Fruit fly (Drosophila melanogaster) whole organism, embryonic: ENCODE measurements around the gene COX7AL2.

Experiments
- Adf1 ChIP-seq: fragments of 200-800 bp; sonication (Bioruptor generic); IDR thresholded peaks from 2 replicates; pipeline ENCODE4 v1.3.6; 2022; ENCODE audit warnings: missing biosample characterization, missing genetic modification characterization
- B-H2 ChIP-seq: fragments of 200-800 bp; sonication (Bioruptor generic); optimal IDR thresholded peaks from 2 replicates; lab custom pipeline; 2018; ENCODE audit warnings: missing biosample characterization, mild to moderate bottlenecking, missing genetic modification characterization
- Bdp1 ChIP-seq: fragments of 200-800 bp; sonication (Bioruptor generic); optimal IDR thresholded peaks from 3 replicates; lab custom pipeline; 2016; ENCODE audit warnings: missing biosample characterization, missing genetic modification characterization
- Blimp-1 ChIP-seq: fragments of 200-800 bp; sonication (Bioruptor generic); optimal IDR thresholded peaks from 3 replicates; lab custom pipeline; 2018; ENCODE audit warnings: missing biosample characterization, missing genetic modification characterization, mild to moderate bottlenecking, moderate library complexity, missing genetic modification reagents
- CG10431 ChIP-seq: fragments of 200-800 bp; sonication (Bioruptor generic); optimal IDR thresholded peaks from 3 replicates; lab custom pipeline; 2018; ENCODE audit warnings: missing biosample characterization, mild to moderate bottlenecking, missing genetic modification characterization
- CG15073 ChIP-seq: fragments of 200-800 bp; sonication (Bioruptor generic); optimal IDR thresholded peaks from 2 replicates; lab custom pipeline; 2016; ENCODE audit warnings: missing biosample characterization, missing genetic modification characterization
- CG17829 ChIP-seq: fragments of 200-800 bp; optimal IDR thresholded peaks from 2 replicates; lab custom pipeline; 2019; ENCODE audit warnings: missing biosample characterization, mild to moderate bottlenecking, missing genetic modification characterization, moderate library complexity
- CG17912 ChIP-seq: fragments of 200-800 bp; sonication (Bioruptor generic); optimal IDR thresholded peaks from 2 replicates; lab custom pipeline; 2018; ENCODE audit warnings: missing biosample characterization, mild to moderate bottlenecking, missing genetic modification characterization
- CG18764 ChIP-seq: fragments of 200-800 bp; sonication (Bioruptor generic); optimal IDR thresholded peaks from 3 replicates; lab custom pipeline; 2016; ENCODE audit warnings: missing biosample characterization, missing genetic modification characterization
- CG3847 ChIP-seq: fragments of 200-800 bp; sonication (Bioruptor generic); IDR thresholded peaks from 2 replicates; pipeline ENCODE4 v1.3.6; 2022; ENCODE audit warnings: missing biosample characterization, missing genetic modification characterization
- CG5180 ChIP-seq: fragments of 200-800 bp; sonication (Bioruptor generic); optimal IDR thresholded peaks from 3 replicates; lab custom pipeline; 2017; ENCODE audit warnings: missing biosample characterization, missing genetic modification characterization, mild to moderate bottlenecking, moderate library complexity, missing genetic modification reagents
- CG6654 ChIP-seq: fragments of 200-800 bp; sonication (Bioruptor generic); optimal IDR thresholded peaks from 2 replicates; lab custom pipeline; 2017; ENCODE audit warnings: missing biosample characterization, mild to moderate bottlenecking, missing genetic modification characterization
- CG6683 ChIP-seq: fragments of 200-800 bp; sonication (Bioruptor generic); optimal IDR thresholded peaks from 2 replicates; lab custom pipeline; 2017; ENCODE audit warnings: missing biosample characterization, mild to moderate bottlenecking, missing genetic modification characterization, missing genetic modification reagents
- CG7839 ChIP-seq: fragments of 200-800 bp; sonication (Bioruptor generic); optimal IDR thresholded peaks from 3 replicates; lab custom pipeline; 2018; ENCODE audit warnings: missing biosample characterization, mild to moderate bottlenecking, missing genetic modification characterization, moderate library complexity
- Deaf1 ChIP-seq: fragments of 200-800 bp; optimal IDR thresholded peaks from 3 replicates; lab custom pipeline; 2019; ENCODE audit warnings: missing biosample characterization, mild to moderate bottlenecking, missing genetic modification characterization, moderate library complexity
- E2f1 ChIP-seq: fragments of 200-800 bp; sonication (Bioruptor generic); IDR thresholded peaks from 2 replicates; pipeline ENCODE4 v1.3.6; 2022; ENCODE audit warnings: missing biosample characterization, missing genetic modification characterization
- Fer1 ChIP-seq: fragments of 200-800 bp; sonication (Bioruptor generic); optimal IDR thresholded peaks from 2 replicates; lab custom pipeline; 2017; ENCODE audit warnings: missing biosample characterization, mild to moderate bottlenecking, missing genetic modification characterization
- Gsc ChIP-seq: fragments of 200-800 bp; sonication (Bioruptor generic); IDR thresholded peaks from 2 replicates; pipeline ENCODE4 v1.3.6; 2022; ENCODE audit warnings: missing biosample characterization, missing genetic modification characterization
- HLH3B ChIP-seq: fragments of 200-800 bp; sonication (Bioruptor generic); IDR thresholded peaks from 2 replicates; pipeline ENCODE4 v1.3.6; 2022; ENCODE audit warnings: missing biosample characterization, missing genetic modification characterization
- Hmx ChIP-seq: fragments of 200-800 bp; sonication (Bioruptor generic); optimal IDR thresholded peaks from 2 replicates; lab custom pipeline; 2016; ENCODE audit warnings: missing biosample characterization, missing genetic modification characterization
- Kr ChIP-seq: fragments of 200-800 bp; sonication (Bioruptor generic); optimal IDR thresholded peaks from 2 replicates; lab custom pipeline; 2017; ENCODE audit warnings: missing biosample characterization, mild to moderate bottlenecking, missing genetic modification characterization
- Lhr ChIP-seq: fragments of 200-800 bp; sonication (Bioruptor generic); optimal IDR thresholded peaks from 3 replicates; lab custom pipeline; 2017; ENCODE audit warnings: mild to moderate bottlenecking, missing biosample characterization, missing genetic modification reagents, missing genetic modification characterization
- Lpt ChIP-seq: fragments of >200 bp; optimal IDR thresholded peaks from 2 replicates; lab custom pipeline; 2018; ENCODE audit warnings: missing biosample characterization, missing genetic modification characterization
- Mad ChIP-seq: fragments of 200-800 bp; sonication (Bioruptor generic); optimal IDR thresholded peaks from 2 replicates; lab custom pipeline; 2016; ENCODE audit warnings: missing biosample characterization, missing genetic modification characterization
- Myb ChIP-seq: fragments of 200-800 bp; sonication (Bioruptor generic); optimal IDR thresholded peaks from 2 replicates; lab custom pipeline; 2016; ENCODE audit warnings: missing biosample characterization, missing genetic modification characterization
- NC2β ChIP-seq: fragments of 200-800 bp; sonication (Bioruptor generic); optimal IDR thresholded peaks from 2 replicates; lab custom pipeline; 2016; ENCODE audit warnings: missing biosample characterization, missing genetic modification characterization
- NfI ChIP-seq: fragments of 200-800 bp; sonication (Bioruptor generic); optimal IDR thresholded peaks from 3 replicates; lab custom pipeline; 2018; ENCODE audit warnings: missing biosample characterization, mild to moderate bottlenecking, missing genetic modification characterization, moderate library complexity
- Pdp1 ChIP-seq, 2 experiments: fragments of 200-800 bp; sonication (Bioruptor generic); optimal IDR thresholded peaks; 3 replicates each; lab custom pipeline; 2016; ENCODE audit warnings: missing biosample characterization in 2 of 2, missing genetic modification characterization in 2 of 2, mild to moderate bottlenecking in 1 of 2, moderate library complexity in 1 of 2
- Six4 ChIP-seq: fragments of 200-800 bp; sonication (Bioruptor generic); optimal IDR thresholded peaks from 2 replicates; lab custom pipeline; 2016; ENCODE audit warnings: missing biosample characterization, missing genetic modification characterization
- Sox102F ChIP-seq: fragments of 200-800 bp; sonication (Bioruptor generic); optimal IDR thresholded peaks from 2 replicates; lab custom pipeline; 2018; ENCODE audit warnings: missing biosample characterization, mild to moderate bottlenecking, missing genetic modification characterization, moderate library complexity
- TFAM ChIP-seq: fragments of 200-800 bp; sonication (Bioruptor generic); optimal IDR thresholded peaks from 2 replicates; lab custom pipeline; 2017; ENCODE audit warnings: missing biosample characterization, missing genetic modification characterization, inconsistent platforms
- ab ChIP-seq: fragments of 200-800 bp; sonication (Bioruptor generic); optimal IDR thresholded peaks from 2 replicates; lab custom pipeline; 2016; ENCODE audit warnings: missing biosample characterization, missing genetic modification characterization
- ap ChIP-seq: fragments of 200-800 bp; sonication (Bioruptor generic); IDR thresholded peaks from 2 replicates; pipeline ENCODE4 v1.3.6; 2022; ENCODE audit warnings: missing biosample characterization, missing genetic modification characterization
- bcd ChIP-seq: fragments of 200-800 bp; sonication (Bioruptor generic); optimal IDR thresholded peaks from 2 replicates; lab custom pipeline; 2017; ENCODE audit warnings: missing biosample characterization, mild to moderate bottlenecking, missing genetic modification characterization
- ci ChIP-seq: fragments of 200-800 bp; sonication (Bioruptor generic); IDR thresholded peaks from 3 replicates; pipeline ENCODE4 v1.3.6; 2022; ENCODE audit warnings: missing biosample characterization, missing genetic modification characterization
- corto ChIP-seq: fragments of 200-800 bp; sonication (Bioruptor generic); optimal IDR thresholded peaks from 2 replicates; lab custom pipeline; 2016; ENCODE audit warnings: missing biosample characterization, mild to moderate bottlenecking, missing genetic modification characterization, moderate library complexity
- danr ChIP-seq: fragments of 200-800 bp; sonication (Bioruptor generic); IDR thresholded peaks from 2 replicates; pipeline ENCODE4 v1.3.6; 2022; ENCODE audit warnings: missing biosample characterization, missing genetic modification characterization
- disco-r ChIP-seq: fragments of 200-800 bp; sonication (Bioruptor generic); optimal IDR thresholded peaks from 2 replicates; lab custom pipeline; 2016; ENCODE audit warnings: missing biosample characterization, missing genetic modification characterization
- dm ChIP-seq: fragments of 200-800 bp; sonication (Bioruptor generic); optimal IDR thresholded peaks from 3 replicates; lab custom pipeline; 2016; ENCODE audit warnings: missing biosample characterization, missing genetic modification characterization
- fd3F ChIP-seq: fragments of 200-800 bp; sonication (Bioruptor generic); optimal IDR thresholded peaks from 2 replicates; lab custom pipeline; 2018; ENCODE audit warnings: missing biosample characterization, mild to moderate bottlenecking, missing genetic modification characterization, moderate library complexity
- h ChIP-seq: fragments of >200 bp; optimal IDR thresholded peaks from 2 replicates; lab custom pipeline; 2017
- hkb ChIP-seq, 2 experiments: fragments of 200-800 bp in 1 of 2; fragments of >200 bp in 1 of 2; sonication (Bioruptor generic) in 1 of 2; IDR thresholded peaks in 1 of 2; optimal IDR thresholded peaks in 1 of 2; 2 replicates each; pipeline versions ENCODE4 v1.3.6 to Lab custom; 2017 to 2022; ENCODE audit warnings: missing biosample characterization in 1 of 2, missing genetic modification characterization in 1 of 2
- jigr1 ChIP-seq: fragments of 200-800 bp; sonication (Bioruptor generic); IDR thresholded peaks from 3 replicates; pipeline ENCODE4 v1.3.6; 2022; ENCODE audit warnings: missing biosample characterization, missing genetic modification characterization
- lab ChIP-seq: fragments of 200-800 bp; sonication (Bioruptor generic); optimal IDR thresholded peaks from 3 replicates; lab custom pipeline; 2017; ENCODE audit warnings: missing biosample characterization, missing genetic modification characterization, mild to moderate bottlenecking, moderate library complexity, missing genetic modification reagents
- nau ChIP-seq: fragments of 200-800 bp; sonication (Bioruptor generic); optimal IDR thresholded peaks from 3 replicates; lab custom pipeline; 2017; ENCODE audit warnings: missing biosample characterization, mild to moderate bottlenecking, missing genetic modification characterization, missing genetic modification reagents
- phol ChIP-seq: fragments of 200-800 bp; sonication (Bioruptor generic); optimal IDR thresholded peaks from 3 replicates; lab custom pipeline; 2018; ENCODE audit warnings: missing biosample characterization, mild to moderate bottlenecking, missing genetic modification characterization, moderate library complexity
- sima ChIP-seq: fragments of 200-800 bp; sonication (Bioruptor generic); optimal IDR thresholded peaks from 2 replicates; lab custom pipeline; 2016; ENCODE audit warnings: missing biosample characterization, missing genetic modification characterization
- sisA ChIP-seq: fragments of 200-800 bp; sonication (Bioruptor generic); IDR thresholded peaks from 2 replicates; pipeline ENCODE4 v1.3.6; 2022; ENCODE audit warnings: missing biosample characterization, missing genetic modification characterization
- twi ChIP-seq: fragments of 200-800 bp; optimal IDR thresholded peaks from 2 replicates; lab custom pipeline; 2019; ENCODE audit warnings: missing biosample characterization, mild to moderate bottlenecking, missing genetic modification characterization, moderate library complexity
- wek ChIP-seq: fragments of 200-800 bp; sonication (Bioruptor generic); optimal IDR thresholded peaks from 3 replicates; lab custom pipeline; 2018; ENCODE audit warnings: missing biosample characterization, mild to moderate bottlenecking, missing genetic modification characterization, moderate library complexity
- zen2 ChIP-seq: fragments of 200-800 bp; sonication (Bioruptor generic); IDR thresholded peaks from 3 replicates; pipeline ENCODE4 v1.3.6; 2022; ENCODE audit warnings: missing biosample characterization, missing genetic modification characterization; ENCODE audit not compliant: partially characterized antibody

COX7AL2 gene

DNA sequence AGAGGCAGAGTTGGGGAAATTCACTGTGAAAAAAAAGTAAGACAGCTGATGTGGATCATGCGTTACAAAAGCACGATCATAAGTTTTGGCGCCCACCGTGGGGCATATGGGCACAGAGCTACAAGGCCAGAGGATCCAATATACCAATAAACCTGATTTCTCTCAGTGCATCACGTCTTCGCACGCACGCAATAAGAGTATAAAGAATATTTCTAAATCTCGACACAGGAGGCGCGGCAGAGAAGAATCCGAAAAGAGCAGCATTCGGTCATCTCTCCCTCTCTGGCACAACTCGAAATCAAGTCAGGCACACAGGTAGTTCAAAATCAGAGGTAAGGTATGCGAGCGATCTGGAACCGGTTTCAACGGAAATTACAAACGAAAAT, 34.2 kb downstream of the COX7AL2 start:
- TF ChIP-seq fd3F (GFP tag; lab: Kevin White, UChicago), result peak; percentile 40
- peak; percentile 72 for TF ChIP-seq nau (GFP tag; lab: Kevin White, UChicago)
- TF ChIP-seq TFAM (GFP tag; lab: Kevin White, UChicago), result peak; percentile 60
- TF ChIP-seq Deaf1 (tag; lab: Kevin White, UChicago), result peak; percentile 7
- TF ChIP-seq phol (tag; lab: Kevin White, UChicago), result peak; percentile 91
- peak; percentile 96 for TF ChIP-seq ci (GFP tag; lab: Robert Waterston, UW)
- peak; percentile 26 for TF ChIP-seq CG15073 (GFP tag; lab: Kevin White, UChicago)
- TF ChIP-seq hkb (optimal IDR thresholded peaks at IDR 0.05; lab: Kevin White, UChicago), result no peak
- peak; percentile 91 for TF ChIP-seq hkb (GFP tag; IDR thresholded peaks at IDR 0.05; lab: Robert Waterston, UW)
- peak; percentile 77; the same call in 2 of the 3 replicates for TF ChIP-seq jigr1 (GFP tag; lab: Robert Waterston, UW)
- peak; percentile 75 for TF ChIP-seq twi (tag; lab: Kevin White, UChicago)
- TF ChIP-seq bcd (GFP tag; lab: Kevin White, UChicago), result peak; percentile 89
- peak; percentile 90 for TF ChIP-seq Blimp-1 (GFP tag; lab: Kevin White, UChicago)
- no peak for TF ChIP-seq zen2 (GFP tag; lab: Robert Waterston, UW)
- peak; percentile 78 for TF ChIP-seq CG18764
- peak; percentile 48 for TF ChIP-seq Hmx (GFP tag; lab: Kevin White, UChicago)
- peak; percentile 72 for TF ChIP-seq corto (GFP tag; lab: Kevin White, UChicago)
- TF ChIP-seq NfI (GFP tag; lab: Kevin White, UChicago), result peak; percentile 74
- TF ChIP-seq CG5180 (GFP tag; lab: Kevin White, UChicago), result peak; percentile 72
- peak; percentile 84 for TF ChIP-seq lab (GFP tag; lab: Kevin White, UChicago)
- peak; percentile 74 for TF ChIP-seq CG10431 (GFP tag; lab: Kevin White, UChicago)
- TF ChIP-seq Sox102F (GFP tag; lab: Kevin White, UChicago), result peak; percentile 89
- peak; percentile 84 for TF ChIP-seq Bdp1 (GFP tag; lab: Kevin White, UChicago)
- peak; percentile 40 for TF ChIP-seq Fer1 (GFP tag; lab: Kevin White, UChicago)
- peak; percentile 70 for TF ChIP-seq CG6654
- peak; percentile 83 for TF ChIP-seq Six4 (GFP tag; lab: Kevin White, UChicago)
- TF ChIP-seq HLH3B (GFP tag; lab: Robert Waterston, UW), result peak; percentile 91
- TF ChIP-seq Pdp1 (GFP tag; optimal IDR thresholded peaks at IDR 0.05; lab: Kevin White, UChicago), result peak; percentile 69 to 91
- TF ChIP-seq danr (GFP tag; lab: Robert Waterston, UW), result peak; percentile 84
- TF ChIP-seq CG17829 (tag; lab: Kevin White, UChicago), result peak; percentile 95
- peak; percentile 90 for TF ChIP-seq ap
- TF ChIP-seq B-H2 (GFP tag; lab: Kevin White, UChicago), result no peak
- peak; percentile 93 for TF ChIP-seq Mad (GFP tag; lab: Kevin White, UChicago)
- TF ChIP-seq CG3847 (GFP tag; lab: Robert Waterston, UW), result peak; percentile 84
- TF ChIP-seq Lpt (GFP tag; lab: Kevin White, UChicago), result no peak
- peak; percentile 92 for TF ChIP-seq CG7839 (tag; lab: Kevin White, UChicago)
- no peak for TF ChIP-seq h (lab: Kevin White, UChicago)
- peak; percentile 65 for TF ChIP-seq wek (GFP tag; lab: Kevin White, UChicago)
- peak; percentile 41 for TF ChIP-seq CG6683
- peak; percentile 67 for TF ChIP-seq disco-r
- peak; percentile 10; the same call in 1 of the 2 replicates for TF ChIP-seq Adf1 (GFP tag; lab: Robert Waterston, UW)
- TF ChIP-seq NC2β (GFP tag; lab: Kevin White, UChicago), result peak; percentile 83
- TF ChIP-seq Kr (GFP tag; lab: Kevin White, UChicago), result peak; percentile 8
- peak; percentile 79 for TF ChIP-seq Myb (GFP tag; lab: Kevin White, UChicago)
- no peak for TF ChIP-seq CG17912 (GFP tag; lab: Kevin White, UChicago)
- TF ChIP-seq dm, result peak; percentile 85
- TF ChIP-seq Lhr (GFP tag; lab: Kevin White, UChicago), result peak; percentile 83
- TF ChIP-seq Gsc (GFP tag; lab: Robert Waterston, UW), result peak; percentile 93
- peak; percentile 93 for TF ChIP-seq E2f1 (GFP tag; lab: Robert Waterston, UW)
- peak; percentile 94 for TF ChIP-seq sisA (GFP tag; lab: Robert Waterston, UW)
- TF ChIP-seq ab (GFP tag; lab: Kevin White, UChicago), result peak; percentile 68
- peak; percentile 68 for TF ChIP-seq sima (GFP tag; lab: Kevin White, UChicago)
